Fruit fly (Drosophila melanogaster): ENCODE results near the gene CtsL4.

CtsL4 gene

DNA sequence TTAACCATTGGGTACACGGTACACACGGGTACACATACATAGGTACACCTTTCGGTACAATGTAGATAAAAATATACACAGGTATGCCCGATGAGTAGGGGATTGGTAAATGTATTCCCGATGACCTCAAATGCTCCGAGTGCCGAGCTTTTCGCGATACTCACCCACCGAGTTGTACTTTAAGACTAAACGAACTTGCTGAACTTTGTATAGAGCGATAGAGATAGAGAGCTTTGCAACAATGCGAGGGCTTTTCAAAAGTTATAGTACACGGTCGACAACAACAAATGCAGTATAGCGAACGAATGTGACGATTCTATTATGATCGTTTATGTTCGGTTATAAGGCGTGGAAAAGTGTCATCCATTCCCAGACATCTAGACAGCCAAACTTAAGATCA, 34.8 kb downstream of the CtsL4 start (continued):
- no peak for TF ChIP-seq D (optimal IDR thresholded peaks at IDR 0.05)
- TF ChIP-seq D (GFP tag; optimal IDR thresholded peaks at IDR 0.05): no peak
- TF ChIP-seq CG18011 (GFP tag; optimal IDR thresholded peaks at IDR 0.05): no peak
- no peak for TF ChIP-seq zen2 (GFP tag; IDR thresholded peaks at IDR 0.05; ENCODE audit: partially characterized antibody)
- no peak for TF ChIP-seq bcd (GFP tag; optimal IDR thresholded peaks at IDR 0.05)
- TF ChIP-seq org-1 (GFP tag; optimal IDR thresholded peaks at IDR 0.05): no peak
- no peak for TF ChIP-seq CG6175 (GFP tag; IDR thresholded peaks at IDR 0.05)
- TF ChIP-seq CG7372 (GFP tag; IDR thresholded peaks at IDR 0.05): no peak
- TF ChIP-seq CG9215 (GFP tag; IDR thresholded peaks at IDR 0.05): no peak
- no peak for TF ChIP-seq unpg (GFP tag; optimal IDR thresholded peaks at IDR 0.05)
- TF ChIP-seq z (GFP tag; IDR thresholded peaks at IDR 0.05): no peak
- TF ChIP-seq Ada2b (GFP tag; IDR thresholded peaks at IDR 0.05): no peak
- TF ChIP-seq CG12071 (GFP tag; optimal IDR thresholded peaks at IDR 0.05): no peak
- TF ChIP-seq prd (optimal IDR thresholded peaks at IDR 0.05): no peak
- TF ChIP-seq prd (GFP tag; IDR thresholded peaks at IDR 0.05): no peak
- no peak for TF ChIP-seq CG32532 (GFP tag; IDR thresholded peaks at IDR 0.05)
- TF ChIP-seq Six4 (GFP tag; optimal IDR thresholded peaks at IDR 0.05): no peak
- TF ChIP-seq CG10147 (GFP tag; optimal IDR thresholded peaks at IDR 0.05): no peak
- TF ChIP-seq stc (GFP tag; IDR thresholded peaks at IDR 0.05): no peak
- no peak for TF ChIP-seq psq (GFP tag; optimal IDR thresholded peaks at IDR 0.05)
- no peak for TF ChIP-seq slou (GFP tag; optimal IDR thresholded peaks at IDR 0.05)
- no peak for TF ChIP-seq Hmx (GFP tag; optimal IDR thresholded peaks at IDR 0.05)
- no peak for TF ChIP-seq ro (GFP tag; IDR thresholded peaks at IDR 0.05)
- no peak for TF ChIP-seq CG34224 (GFP tag; IDR thresholded peaks at IDR 0.05; ENCODE audit: partially characterized antibody)
- TF ChIP-seq dpn (GFP tag; optimal IDR thresholded peaks at IDR 0.05): no peak
- TF ChIP-seq CG10431 (GFP tag; optimal IDR thresholded peaks at IDR 0.05): no peak
- no peak for TF ChIP-seq Antp (GFP tag; optimal IDR thresholded peaks at IDR 0.05)
- no peak for TF ChIP-seq wek (GFP tag; optimal IDR thresholded peaks at IDR 0.05)
- no peak for TF ChIP-seq Stat92E (GFP tag; optimal IDR thresholded peaks at IDR 0.05)
- no peak for TF ChIP-seq CG4360 (GFP tag; IDR thresholded peaks at IDR 0.05)
- no peak for TF ChIP-seq br (optimal IDR thresholded peaks at IDR 0.05)
- TF ChIP-seq abd-A (tag; optimal IDR thresholded peaks at IDR 0.05): no peak
- no peak for TF ChIP-seq row (GFP tag; IDR thresholded peaks at IDR 0.05)
- TF ChIP-seq p53 (GFP tag; optimal IDR thresholded peaks at IDR 0.05): no peak
- TF ChIP-seq CG8089 (GFP tag; optimal IDR thresholded peaks at IDR 0.05): no peak
- no peak for TF ChIP-seq otp (GFP tag; IDR thresholded peaks at IDR 0.05)
- peak; percentile 59 for TF ChIP-seq BtbVII (GFP tag; optimal IDR thresholded peaks at IDR 0.05)
- TF ChIP-seq hth (optimal IDR thresholded peaks at IDR 0.05): no peak
- TF ChIP-seq Sox100B (GFP tag; optimal IDR thresholded peaks at IDR 0.05): no peak
- peak; percentile 65 for TF ChIP-seq exex (tag; optimal IDR thresholded peaks at IDR 0.05)
- TF ChIP-seq lab (GFP tag; optimal IDR thresholded peaks at IDR 0.05): no peak
- TF ChIP-seq schlank (tag; optimal IDR thresholded peaks at IDR 0.05): no peak
- no peak for TF ChIP-seq YL-1 (GFP tag; optimal IDR thresholded peaks at IDR 0.05)
- TF ChIP-seq CG11504 (tag; optimal IDR thresholded peaks at IDR 0.05): no peak
- no peak for TF ChIP-seq rib (GFP tag; IDR thresholded peaks at IDR 0.05)
- no peak for TF ChIP-seq Doc3 (GFP tag; IDR thresholded peaks at IDR 0.05; ENCODE audit: partially characterized antibody)
- TF ChIP-seq vvl (GFP tag; IDR thresholded peaks at IDR 0.05): peak; percentile 23; the same call in 1 of the 2 replicates
- TF ChIP-seq usp (GFP tag; optimal IDR thresholded peaks at IDR 0.05): no peak
- TF ChIP-seq CTCF (GFP tag; optimal IDR thresholded peaks at IDR 0.05): peak; percentile 30
- no peak for TF ChIP-seq tgo (GFP tag; IDR thresholded peaks at IDR 0.05)
- TF ChIP-seq pum (GFP tag; optimal IDR thresholded peaks at IDR 0.05): no peak
- peak; percentile 18 for TF ChIP-seq pzg (GFP tag; optimal IDR thresholded peaks at IDR 0.05)
- peak; percentile 49 for TF ChIP-seq CG15514 (GFP tag; optimal IDR thresholded peaks at IDR 0.05)
- TF ChIP-seq tio (GFP tag; optimal IDR thresholded peaks at IDR 0.05): no peak
